Fruit fly (Drosophila melanogaster) whole organism, embryonic: ENCODE measurements around the gene Cyp318a1.

Experiments
- Ada2b ChIP-seq: fragments of 200-800 bp; sonication (Bioruptor generic); IDR thresholded peaks from 2 replicates; pipeline ENCODE4 v1.3.6; 2022; ENCODE audit warnings: missing biosample characterization, missing genetic modification characterization
- CG10274 ChIP-seq: fragments of 200-800 bp; sonication (Bioruptor generic); optimal IDR thresholded peaks from 3 replicates; lab custom pipeline; 2017; ENCODE audit warnings: missing biosample characterization, mild to moderate bottlenecking, missing genetic modification characterization
- CG11085 ChIP-seq: fragments of 200-800 bp; sonication (Bioruptor generic); IDR thresholded peaks from 2 replicates; pipeline ENCODE4 v1.3.6; 2022; ENCODE audit warnings: missing biosample characterization, missing genetic modification characterization
- CG11456 ChIP-seq: fragments of 200-800 bp; sonication (Bioruptor generic); IDR thresholded peaks from 3 replicates; pipeline ENCODE4 v1.3.6; 2022; ENCODE audit warnings: missing biosample characterization, missing genetic modification characterization
- CG11695 ChIP-seq: fragments of 200-800 bp; sonication (Bioruptor generic); IDR thresholded peaks from 3 replicates; pipeline ENCODE4 v1.3.6; 2022; ENCODE audit warnings: missing biosample characterization, missing genetic modification characterization
- CG11696 ChIP-seq: fragments of 200-800 bp; sonication (Bioruptor generic); IDR thresholded peaks from 2 replicates; pipeline ENCODE4 v1.3.6; 2022; ENCODE audit warnings: missing biosample characterization, missing genetic modification characterization
- CG13775 ChIP-seq: fragments of 200-800 bp; sonication (Bioruptor generic); optimal IDR thresholded peaks from 3 replicates; lab custom pipeline; 2017; ENCODE audit warnings: missing biosample characterization, mild to moderate bottlenecking, missing genetic modification characterization
- CG15269 ChIP-seq: fragments of 200-800 bp; sonication (Bioruptor generic); optimal IDR thresholded peaks from 2 replicates; lab custom pipeline; 2018; ENCODE audit warnings: missing biosample characterization, mild to moderate bottlenecking, missing genetic modification characterization, moderate library complexity
- CG16779 ChIP-seq: fragments of 200-800 bp; sonication (Bioruptor generic); IDR thresholded peaks from 2 replicates; pipeline ENCODE4 v1.3.6; 2022; ENCODE audit warnings: missing biosample characterization, missing genetic modification characterization
- CG16815 ChIP-seq: fragments of 200-800 bp; sonication (Bioruptor generic); optimal IDR thresholded peaks from 3 replicates; lab custom pipeline; 2017; ENCODE audit warnings: missing biosample characterization, mild to moderate bottlenecking, missing genetic modification characterization
- CG17385 ChIP-seq: fragments of 200-800 bp; sonication (Bioruptor generic); optimal IDR thresholded peaks from 3 replicates; lab custom pipeline; 2018; ENCODE audit warnings: missing biosample characterization, mild to moderate bottlenecking, missing genetic modification characterization
- CG17612 ChIP-seq: fragments of 200-800 bp; sonication (Bioruptor generic); IDR thresholded peaks from 2 replicates; pipeline ENCODE4 v1.3.6; 2022; ENCODE audit warnings: missing biosample characterization, missing genetic modification characterization
- CG17912 ChIP-seq: fragments of 200-800 bp; sonication (Bioruptor generic); optimal IDR thresholded peaks from 2 replicates; lab custom pipeline; 2018; ENCODE audit warnings: missing biosample characterization, mild to moderate bottlenecking, missing genetic modification characterization
- CG18599 ChIP-seq: fragments of 200-800 bp; sonication (Bioruptor generic); optimal IDR thresholded peaks from 3 replicates; lab custom pipeline; 2017; ENCODE audit warnings: missing biosample characterization, missing genetic modification characterization, mild to moderate bottlenecking, moderate library complexity, missing genetic modification reagents
- CG2116 ChIP-seq: fragments of 200-800 bp; sonication (Bioruptor generic); optimal IDR thresholded peaks from 3 replicates; lab custom pipeline; 2018; ENCODE audit warnings: missing biosample characterization, mild to moderate bottlenecking, missing genetic modification characterization
- CG2129 ChIP-seq: fragments of 200-800 bp; sonication (Bioruptor generic); IDR thresholded peaks from 2 replicates; pipeline ENCODE4 v1.3.6; 2022; ENCODE audit warnings: missing biosample characterization, missing genetic modification characterization; ENCODE audit not compliant: partially characterized antibody
- CG2678 ChIP-seq: fragments of 200-800 bp; sonication (Bioruptor generic); optimal IDR thresholded peaks from 3 replicates; lab custom pipeline; 2019; ENCODE audit warnings: missing biosample characterization, mild to moderate bottlenecking, missing genetic modification characterization, moderate library complexity
- CG2875 ChIP-seq: fragments of 200-800 bp; sonication (Bioruptor generic); optimal IDR thresholded peaks from 2 replicates; lab custom pipeline; 2017; ENCODE audit warnings: missing biosample characterization, mild to moderate bottlenecking, missing genetic modification characterization, missing genetic modification reagents
- CG3065 ChIP-seq: fragments of 200-800 bp; sonication (Bioruptor generic); optimal IDR thresholded peaks from 2 replicates; lab custom pipeline; 2016; ENCODE audit warnings: missing biosample characterization, missing genetic modification characterization
- CG3281 ChIP-seq: fragments of 200-800 bp; sonication (Bioruptor generic); optimal IDR thresholded peaks from 3 replicates; lab custom pipeline; 2017; ENCODE audit warnings: missing biosample characterization, mild to moderate bottlenecking, missing genetic modification characterization
- CG3407 ChIP-seq: fragments of 200-800 bp; sonication (Bioruptor generic); optimal IDR thresholded peaks from 2 replicates; lab custom pipeline; 2018; ENCODE audit warnings: missing biosample characterization, mild to moderate bottlenecking, missing genetic modification characterization
- CG3726 ChIP-seq: fragments of 200-800 bp; sonication (Bioruptor generic); IDR thresholded peaks from 3 replicates; pipeline ENCODE4, ENCODE4 v1.3.6; 2022; ENCODE audit warnings: missing biosample characterization, missing genetic modification characterization
- CG42726 ChIP-seq: fragments of 200-800 bp; sonication (Bioruptor generic); IDR thresholded peaks from 2 replicates; pipeline ENCODE4 v1.3.6; 2022; ENCODE audit warnings: missing biosample characterization, missing genetic modification characterization; ENCODE audit not compliant: partially characterized antibody
- CG4617 ChIP-seq: fragments of 200-800 bp; sonication (Bioruptor generic); optimal IDR thresholded peaks from 3 replicates; lab custom pipeline; 2016; ENCODE audit warnings: missing biosample characterization, missing genetic modification characterization, borderline replicate concordance
- CG9215 ChIP-seq: fragments of 200-800 bp; sonication (Bioruptor generic); IDR thresholded peaks from 2 replicates; pipeline ENCODE4 v1.3.6; 2022; ENCODE audit warnings: missing biosample characterization, missing genetic modification characterization
- CHES-1-like ChIP-seq: fragments of 200-800 bp; sonication (Bioruptor generic); optimal IDR thresholded peaks from 2 replicates; lab custom pipeline; 2016; ENCODE audit warnings: missing biosample characterization, missing genetic modification characterization
- E2f2 ChIP-seq: fragments of 200-800 bp; sonication (Bioruptor generic); IDR thresholded peaks from 2 replicates; pipeline ENCODE4 v1.3.6; 2022; ENCODE audit warnings: missing biosample characterization, missing genetic modification characterization
- Eip74EF ChIP-seq, 2 experiments: fragments of 200-800 bp in 1 of 2; fragments of >200 bp in 1 of 2; sonication (Bioruptor generic) in 1 of 2; optimal IDR thresholded peaks; 2 replicates each; lab custom pipeline; 2017 to 2019; ENCODE audit warnings: missing biosample characterization in 2 of 2, missing genetic modification characterization in 2 of 2, mild to moderate bottlenecking in 1 of 2, moderate library complexity in 1 of 2
- Fer3 ChIP-seq: fragments of 200-800 bp; sonication (Bioruptor generic); optimal IDR thresholded peaks from 2 replicates; lab custom pipeline; 2018; ENCODE audit warnings: missing biosample characterization, mild to moderate bottlenecking, missing genetic modification characterization, moderate library complexity
- Gsc ChIP-seq: fragments of 200-800 bp; sonication (Bioruptor generic); IDR thresholded peaks from 2 replicates; pipeline ENCODE4 v1.3.6; 2022; ENCODE audit warnings: missing biosample characterization, missing genetic modification characterization
- HmgD ChIP-seq: fragments of 200-800 bp; sonication (Bioruptor generic); optimal IDR thresholded peaks from 3 replicates; lab custom pipeline; 2016; ENCODE audit warnings: missing biosample characterization, missing genetic modification characterization
- Lpt ChIP-seq: fragments of >200 bp; optimal IDR thresholded peaks from 2 replicates; lab custom pipeline; 2018; ENCODE audit warnings: missing biosample characterization, missing genetic modification characterization
- Mad ChIP-seq: fragments of 200-800 bp; sonication (Bioruptor generic); optimal IDR thresholded peaks from 2 replicates; lab custom pipeline; 2016; ENCODE audit warnings: missing biosample characterization, missing genetic modification characterization
- Max ChIP-seq: fragments of 200-800 bp; sonication (Bioruptor generic); optimal IDR thresholded peaks from 2 replicates; lab custom pipeline; 2016; ENCODE audit warnings: missing biosample characterization, mild to moderate bottlenecking, missing genetic modification characterization
- Oli ChIP-seq: fragments of 200-800 bp; sonication (Bioruptor generic); optimal IDR thresholded peaks from 2 replicates; lab custom pipeline; 2018; ENCODE audit warnings: missing biosample characterization, mild to moderate bottlenecking, missing genetic modification characterization, moderate library complexity
- PHDP ChIP-seq: fragments of 200-800 bp; sonication (Bioruptor generic); optimal IDR thresholded peaks from 3 replicates; lab custom pipeline; 2018; ENCODE audit warnings: missing biosample characterization, mild to moderate bottlenecking, missing genetic modification characterization, moderate library complexity
- Sox102F ChIP-seq: fragments of 200-800 bp; sonication (Bioruptor generic); optimal IDR thresholded peaks from 2 replicates; lab custom pipeline; 2018; ENCODE audit warnings: missing biosample characterization, mild to moderate bottlenecking, missing genetic modification characterization, moderate library complexity
- amos ChIP-seq: fragments of 200-800 bp; sonication (Bioruptor generic); IDR thresholded peaks from 2 replicates; pipeline ENCODE4 v1.3.6; 2022; ENCODE audit warnings: missing biosample characterization, missing genetic modification characterization; ENCODE audit not compliant: partially characterized antibody
- ash1 ChIP-seq: fragments of 200-800 bp; sonication (Bioruptor generic); optimal IDR thresholded peaks from 2 replicates; lab custom pipeline; 2018; ENCODE audit warnings: missing biosample characterization, mild to moderate bottlenecking, missing genetic modification characterization
- bsh ChIP-seq, 2 experiments: fragments of 200-800 bp; sonication (Bioruptor generic); optimal IDR thresholded peaks; 2 replicates each; lab custom pipeline; 2017 to 2018; ENCODE audit warnings: mild to moderate bottlenecking in 2 of 2, missing biosample characterization in 2 of 2, missing genetic modification characterization in 2 of 2, moderate library complexity in 1 of 2
- da ChIP-seq: fragments of 200-800 bp; sonication (Bioruptor generic); optimal IDR thresholded peaks from 2 replicates; lab custom pipeline; 2016; ENCODE audit warnings: missing biosample characterization, missing genetic modification characterization
- dimm ChIP-seq: fragments of 200-800 bp; sonication (Bioruptor generic); IDR thresholded peaks from 2 replicates; pipeline ENCODE4 v1.3.6; 2022; ENCODE audit warnings: missing biosample characterization, missing genetic modification characterization
- fd96Cb ChIP-seq: fragments of 200-800 bp; sonication (Bioruptor generic); optimal IDR thresholded peaks from 2 replicates; lab custom pipeline; 2018; ENCODE audit warnings: missing biosample characterization, mild to moderate bottlenecking, missing genetic modification characterization, moderate library complexity
- gem ChIP-seq: fragments of 200-800 bp; sonication (Bioruptor generic); optimal IDR thresholded peaks from 2 replicates; lab custom pipeline; 2019; ENCODE audit warnings: missing biosample characterization, mild to moderate bottlenecking, missing genetic modification characterization, moderate library complexity
- ind ChIP-seq: fragments of 200-800 bp; sonication (Bioruptor generic); optimal IDR thresholded peaks from 3 replicates; lab custom pipeline; 2016; ENCODE audit warnings: missing biosample characterization, missing genetic modification characterization
- lilli ChIP-seq: fragments of 200-800 bp; sonication (Bioruptor generic); optimal IDR thresholded peaks from 3 replicates; lab custom pipeline; 2016; ENCODE audit warnings: missing biosample characterization, missing genetic modification characterization
- scrt ChIP-seq: fragments of 200-800 bp; sonication (Bioruptor generic); optimal IDR thresholded peaks from 2 replicates; lab custom pipeline; 2018; ENCODE audit warnings: missing biosample characterization, mild to moderate bottlenecking, missing genetic modification characterization, moderate library complexity
- seq ChIP-seq: fragments of 200-800 bp; sonication (Bioruptor generic); IDR thresholded peaks from 2 replicates; pipeline ENCODE4 v1.3.6; 2022; ENCODE audit warnings: missing biosample characterization, missing genetic modification characterization
- ssp ChIP-seq: fragments of 200-800 bp; sonication (Bioruptor generic); IDR thresholded peaks from 2 replicates; pipeline ENCODE4 v1.3.6; 2022; ENCODE audit warnings: missing biosample characterization, missing genetic modification characterization
- trh ChIP-seq: fragments of 200-800 bp; sonication (Bioruptor generic); optimal IDR thresholded peaks from 2 replicates; lab custom pipeline; 2016; ENCODE audit warnings: missing biosample characterization, missing genetic modification characterization
- unc-4 ChIP-seq: fragments of 200-800 bp; sonication (Bioruptor generic); IDR thresholded peaks from 2 replicates; pipeline ENCODE4 v1.3.6; 2022; ENCODE audit warnings: missing biosample characterization, missing genetic modification characterization; ENCODE audit not compliant: partially characterized antibody

Cyp318a1 gene

DNA sequence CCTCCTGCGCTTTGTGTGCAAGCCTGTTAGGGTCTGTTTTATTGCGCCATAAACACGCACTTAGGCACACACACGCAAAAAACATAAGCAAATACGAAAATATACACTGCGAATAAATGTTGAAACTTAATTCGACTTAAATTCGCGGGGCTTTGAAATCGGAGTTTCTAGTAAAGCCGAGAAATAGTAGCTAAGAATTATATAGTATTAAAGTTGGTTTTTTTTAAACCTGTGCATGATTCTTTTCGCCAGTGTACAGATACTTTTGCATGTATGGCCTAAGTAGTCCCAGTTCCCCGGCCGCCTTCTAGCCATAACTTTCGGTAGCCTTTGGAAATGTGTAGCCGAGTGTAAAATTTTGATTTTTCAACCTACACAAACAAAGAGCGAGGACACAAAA, 52.0 kb downstream of the Cyp318a1 start (continued):
- TF ChIP-seq CG9215 (GFP tag; lab: Robert Waterston, UW) (no peak), CG17385 (GFP tag; lab: Kevin White, UChicago) (no peak), Eip74EF (GFP tag; optimal IDR thresholded peaks at IDR 0.05; lab: Kevin White, UChicago) (no peak), CG3281 (GFP tag; lab: Kevin White, UChicago) (peak; percentile 18), unc-4 (GFP tag; lab: Robert Waterston, UW) (no peak), fd96Cb (tag; lab: Kevin White, UChicago) (peak; percentile 18), PHDP (tag; lab: Kevin White, UChicago) (peak; percentile 3), Sox102F (GFP tag; lab: Kevin White, UChicago) (peak; percentile 19), CG11085 (no peak), ind (peak; percentile 12), CG17912 (GFP tag; lab: Kevin White, UChicago) (no peak), CG10274 (GFP tag; lab: Kevin White, UChicago) (no peak), ash1 (no peak), CG13775 (GFP tag; lab: Kevin White, UChicago) (no peak), CG17612 (GFP tag; lab: Robert Waterston, UW) (no peak), Max (GFP tag; lab: Kevin White, UChicago) (no peak), amos (no peak), Lpt (GFP tag; lab: Kevin White, UChicago) (no peak), CHES-1-like (no peak), CG11456 (no peak), CG11696 (GFP tag; lab: Robert Waterston, UW) (no peak), CG3726 (no peak), bsh (GFP tag; optimal IDR thresholded peaks at IDR 0.05; lab: Kevin White, UChicago) (peak in 1 of 2 experiments; percentile 5), CG2678 (tag; lab: Kevin White, UChicago) (peak; percentile 27), CG15269 (tag; lab: Kevin White, UChicago) (peak; percentile 1), CG18599 (GFP tag; lab: Kevin White, UChicago) (peak; percentile 45), ssp (no peak), Oli (no peak), Ada2b (GFP tag; lab: Robert Waterston, UW) (peak; percentile 22; the same call in 1 of the 2 replicates), trh (GFP tag; lab: Kevin White, UChicago) (no peak), Gsc (GFP tag; lab: Robert Waterston, UW) (no peak), CG16815 (no peak), gem (peak; percentile 40), seq (GFP tag; lab: Robert Waterston, UW) (no peak), CG11695 (GFP tag; lab: Robert Waterston, UW) (no peak), Fer3 (tag; lab: Kevin White, UChicago) (peak; percentile 14), scrt (GFP tag; lab: Kevin White, UChicago) (no peak), HmgD (GFP tag; lab: Kevin White, UChicago) (no peak), Mad (GFP tag; lab: Kevin White, UChicago) (no peak), CG2116 (GFP tag; lab: Kevin White, UChicago) (no peak), dimm (GFP tag; lab: Robert Waterston, UW) (no peak), CG2875 (no peak), CG3407 (GFP tag; lab: Kevin White, UChicago) (no peak), E2f2 (GFP tag; lab: Robert Waterston, UW) (no peak), CG16779 (GFP tag; lab: Robert Waterston, UW) (no peak), lilli (GFP tag; lab: Kevin White, UChicago) (peak; percentile 9), CG42726 (GFP tag; lab: Robert Waterston, UW) (no peak), da (GFP tag; lab: Kevin White, UChicago) (no peak), CG4617 (GFP tag; lab: Kevin White, UChicago) (no peak), CG2129 (GFP tag; lab: Robert Waterston, UW) (no peak), CG3065 (GFP tag; lab: Kevin White, UChicago) (no peak)
